Fruit fly (Drosophila melanogaster) whole organism, wandering third instar larva: ENCODE measurements around the gene CG31174.

Experiments
- Abd-B ChIP-seq: fragments of >200 bp; optimal IDR thresholded peaks from 2 replicates; lab custom pipeline; 2017; ENCODE audit warnings: missing biosample characterization, missing genetic modification characterization
- CG32264 ChIP-seq: fragments of 200-800 bp; sonication (Bioruptor generic); optimal IDR thresholded peaks from 2 replicates; lab custom pipeline; 2016; ENCODE audit warnings: missing biosample characterization, missing genetic modification characterization
- CG9705 ChIP-seq: fragments of 200-800 bp; sonication (Bioruptor generic); optimal IDR thresholded peaks from 2 replicates; lab custom pipeline; 2018; ENCODE audit warnings: missing biosample characterization, mild to moderate bottlenecking, missing genetic modification characterization
- CrebA ChIP-seq: fragments of 200-800 bp; sonication (Bioruptor generic); optimal IDR thresholded peaks from 2 replicates; lab custom pipeline; 2016; ENCODE audit warnings: missing biosample characterization, mild to moderate bottlenecking, missing genetic modification characterization, borderline replicate concordance
- Dfd ChIP-seq: fragments of >200 bp; optimal IDR thresholded peaks from 2 replicates; lab custom pipeline; 2017; ENCODE audit warnings: missing biosample characterization, missing genetic modification characterization
- Dif ChIP-seq: fragments of 200-275, 200-300 bp; sonication (Bioruptor generic); optimal IDR thresholded peaks from 2 replicates; lab custom pipeline; 2018; ENCODE audit warnings: missing biosample characterization, missing genetic modification characterization; ENCODE audit not compliant: partially characterized antibody
- GATAd ChIP-seq: sonication (Bioruptor generic); optimal IDR thresholded peaks from 2 replicates; lab custom pipeline; 2016; ENCODE audit warnings: missing biosample characterization, missing genetic modification characterization
- HLH106 ChIP-seq: fragments of 200-800 bp; optimal IDR thresholded peaks from 3 replicates; lab custom pipeline; 2019; ENCODE audit warnings: missing biosample characterization, mild to moderate bottlenecking, missing genetic modification characterization, moderate library complexity
- Hnf4 ChIP-seq: fragments of 200-800 bp; sonication (Bioruptor generic); optimal IDR thresholded peaks from 2 replicates; lab custom pipeline; 2016; ENCODE audit warnings: missing biosample characterization, mild to moderate bottlenecking, missing genetic modification characterization
- Hr78 ChIP-seq: fragments of >200 bp; optimal IDR thresholded peaks from 2 replicates; lab custom pipeline; 2017; ENCODE audit warnings: missing biosample characterization, missing genetic modification characterization
- Hr83 ChIP-seq: fragments of 200-300 bp; sonication (Bioruptor generic); optimal IDR thresholded peaks from 2 replicates; lab custom pipeline; 2016; ENCODE audit warnings: missing biosample characterization, mild to moderate bottlenecking, missing genetic modification characterization, moderate library complexity; ENCODE audit not compliant: poor library complexity, severe bottlenecking
- Jra ChIP-seq: sonication (Bioruptor generic); optimal IDR thresholded peaks from 2 replicates; lab custom pipeline; 2016; ENCODE audit warnings: missing biosample characterization, missing genetic modification characterization
- Mio ChIP-seq: sonication (Bioruptor generic); optimal IDR thresholded peaks from 2 replicates; lab custom pipeline; 2016; ENCODE audit warnings: missing biosample characterization, missing genetic modification characterization
- Myc ChIP-seq: fragments of >200 bp; optimal IDR thresholded peaks from 2 replicates; lab custom pipeline; 2017
- N ChIP-seq: fragments of >200 bp; optimal IDR thresholded peaks from 2 replicates; lab custom pipeline; 2018; ENCODE audit warnings: missing biosample characterization, missing external identifiers, missing genetic modification characterization
- OdsH ChIP-seq: fragments of 200-800 bp; sonication (Bioruptor generic); optimal IDR thresholded peaks from 2 replicates; lab custom pipeline; 2016; ENCODE audit warnings: missing biosample characterization, mild to moderate bottlenecking, missing genetic modification characterization
- Rel ChIP-seq, 2 experiments: fragments of 200-800 bp; sonication (Bioruptor generic) in 1 of 2; optimal IDR thresholded peaks; 2 replicates in 1 of 2; 3 replicates in 1 of 2; lab custom pipeline; 2016 to 2019; ENCODE audit warnings: mild to moderate bottlenecking in 2 of 2, missing biosample characterization in 2 of 2, missing genetic modification characterization in 2 of 2, moderate library complexity in 1 of 2
- Sp1 ChIP-seq: fragments of 200-800 bp; sonication (Bioruptor generic); optimal IDR thresholded peaks from 3 replicates; lab custom pipeline; 2019; ENCODE audit warnings: missing biosample characterization, mild to moderate bottlenecking, missing genetic modification characterization, moderate library complexity
- Vsx2 ChIP-seq: fragments of 200-300, 225-300 bp; sonication (Bioruptor generic); optimal IDR thresholded peaks from 2 replicates; lab custom pipeline; 2018; ENCODE audit warnings: missing biosample characterization, missing genetic modification characterization; ENCODE audit not compliant: partially characterized antibody
- br ChIP-seq: fragments of 200-800 bp; sonication (Bioruptor generic); optimal IDR thresholded peaks from 2 replicates; lab custom pipeline; 2016; ENCODE audit warnings: missing biosample characterization, missing genetic modification characterization
- brk ChIP-seq: fragments of 200-800 bp; sonication (Bioruptor generic); optimal IDR thresholded peaks from 2 replicates; lab custom pipeline; 2016; ENCODE audit warnings: missing biosample characterization, mild to moderate bottlenecking, missing genetic modification characterization
- dl ChIP-seq, 2 experiments: fragments of 175-275, 200-275 bp in 1 of 2; fragments of 200-275 bp in 1 of 2; sonication (Bioruptor generic); optimal IDR thresholded peaks; lab custom pipeline; 2018; ENCODE audit warnings: mild to moderate bottlenecking in 2 of 2, missing biosample characterization in 2 of 2, missing genetic modification characterization in 2 of 2, moderate library complexity in 2 of 2; ENCODE audit not compliant: partially characterized antibody in 2 of 2, insufficient read depth in 1 of 2
- dmrt93B ChIP-seq: fragments of 200-800 bp; sonication (Bioruptor generic); optimal IDR thresholded peaks from 2 replicates; lab custom pipeline; 2018; ENCODE audit warnings: missing biosample characterization, mild to moderate bottlenecking, missing genetic modification characterization
- dsf ChIP-seq: sonication (Bioruptor generic); optimal IDR thresholded peaks from 2 replicates; lab custom pipeline; 2016; ENCODE audit warnings: missing biosample characterization, missing genetic modification characterization, borderline replicate concordance
- ey ChIP-seq: fragments of 200-800 bp; sonication (Bioruptor generic); optimal IDR thresholded peaks from 2 replicates; lab custom pipeline; 2016; ENCODE audit warnings: missing biosample characterization, missing genetic modification characterization
- foxo ChIP-seq, 2 experiments: fragments of 200-800 bp; sonication (Bioruptor generic); optimal IDR thresholded peaks; 2 replicates in 1 of 2; 3 replicates in 1 of 2; lab custom pipeline; 2016 to 2017; ENCODE audit warnings: missing biosample characterization in 2 of 2, missing genetic modification characterization in 2 of 2
- fru ChIP-seq: fragments of 200-800 bp; sonication (Bioruptor generic); optimal IDR thresholded peaks from 3 replicates; lab custom pipeline; 2016; ENCODE audit warnings: missing biosample characterization, mild to moderate bottlenecking, missing genetic modification characterization
- h ChIP-seq: fragments of 200-800 bp; sonication (Bioruptor generic); optimal IDR thresholded peaks from 3 replicates; lab custom pipeline; 2016; ENCODE audit warnings: missing biosample characterization, mild to moderate bottlenecking, missing genetic modification characterization
- jim ChIP-seq: fragments of 175-275, 200-325 bp; sonication (Bioruptor generic); optimal IDR thresholded peaks from 2 replicates; lab custom pipeline; 2016; ENCODE audit warnings: missing biosample characterization, mild to moderate bottlenecking, missing genetic modification characterization
- lola ChIP-seq: fragments of >200 bp; optimal IDR thresholded peaks from 2 replicates; lab custom pipeline; 2017; ENCODE audit warnings: missing biosample characterization, missing genetic modification characterization
- pan ChIP-seq: fragments of >200 bp; optimal IDR thresholded peaks from 2 replicates; lab custom pipeline; 2017
- psq ChIP-seq: fragments of 200-800 bp; sonication (Bioruptor generic); optimal IDR thresholded peaks from 3 replicates; lab custom pipeline; 2017; ENCODE audit warnings: missing biosample characterization, mild to moderate bottlenecking, missing genetic modification characterization, moderate library complexity
- rgr ChIP-seq: fragments of 200-800 bp; sonication (Bioruptor generic); optimal IDR thresholded peaks from 3 replicates; lab custom pipeline; 2016; ENCODE audit warnings: missing biosample characterization, mild to moderate bottlenecking, missing genetic modification characterization
- sage ChIP-seq: fragments of 200-800 bp; sonication (Bioruptor generic); optimal IDR thresholded peaks from 2 replicates; lab custom pipeline; 2016; ENCODE audit warnings: missing biosample characterization, mild to moderate bottlenecking, missing genetic modification characterization
- sv ChIP-seq: fragments of 200-800 bp; sonication (Bioruptor generic); optimal IDR thresholded peaks from 3 replicates; lab custom pipeline; 2016; ENCODE audit warnings: missing biosample characterization, missing genetic modification characterization
- tai ChIP-seq: sonication (Bioruptor generic); optimal IDR thresholded peaks from 2 replicates; lab custom pipeline; 2016; ENCODE audit warnings: missing biosample characterization, missing genetic modification characterization
- usp ChIP-seq: fragments of >200 bp; optimal IDR thresholded peaks from 2 replicates; lab custom pipeline; 2017; ENCODE audit warnings: missing biosample characterization, missing genetic modification characterization
- woc ChIP-seq: sonication (Bioruptor generic); optimal IDR thresholded peaks from 2 replicates; lab custom pipeline; 2016; ENCODE audit warnings: missing biosample characterization, mild to moderate bottlenecking, missing genetic modification characterization

The CG31174 gene

dm6 chr3R:21858290-21858875 lies 10.9 kb downstream of the CG31174 start:
- no peak for TF ChIP-seq brk (GFP tag; lab: Kevin White, UChicago)
- no peak for TF ChIP-seq N (GFP tag; lab: Kevin White, UChicago)
- no peak for TF ChIP-seq Vsx2 (GFP tag; lab: Kevin White, UChicago)

DNA sequence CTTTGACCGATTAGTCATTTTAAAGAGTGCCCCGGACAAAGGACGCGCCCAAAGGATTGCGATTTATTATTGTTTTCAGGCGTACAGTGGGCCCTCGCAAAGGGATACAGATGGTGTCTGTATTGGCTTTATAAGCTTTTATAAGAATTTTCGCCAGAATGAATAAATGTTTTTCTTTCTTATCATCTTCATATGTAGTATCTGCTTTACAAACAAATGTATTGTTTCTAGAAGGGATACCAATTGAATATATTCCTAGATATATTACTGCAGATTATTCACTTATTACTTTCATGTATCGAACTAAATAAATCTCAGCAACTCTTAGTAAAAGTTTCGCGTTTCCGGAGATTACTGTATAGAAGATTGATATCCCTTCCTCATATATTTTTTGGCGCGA lies 11.8 kb downstream of the CG31174 start:
- TF ChIP-seq dmrt93B, result no peak
- TF ChIP-seq Hr78 (GFP tag; lab: Kevin White, UChicago), result no peak
- TF ChIP-seq Sp1, result peak; percentile 11
- peak; percentile 6 for TF ChIP-seq ey (GFP tag; lab: Kevin White, UChicago)
- TF ChIP-seq woc, result peak; percentile 17
- peak; percentile 36 for TF ChIP-seq fru (GFP tag; lab: Kevin White, UChicago)
- TF ChIP-seq foxo (GFP tag; optimal IDR thresholded peaks at IDR 0.05; lab: Kevin White, UChicago), result peak in 1 of 2 experiments; percentile 26
- TF ChIP-seq CG9705 (GFP tag; lab: Kevin White, UChicago), result no peak
- TF ChIP-seq N (GFP tag; lab: Kevin White, UChicago), result no peak
- no peak for TF ChIP-seq Jra (GFP tag; lab: Kevin White, UChicago)
- peak; percentile 13 for TF ChIP-seq h (GFP tag; lab: Kevin White, UChicago)
- peak; percentile 28 for TF ChIP-seq HLH106 (tag; lab: Kevin White, UChicago)
- TF ChIP-seq brk (GFP tag; lab: Kevin White, UChicago), result no peak
- TF ChIP-seq psq (GFP tag; lab: Kevin White, UChicago), result peak; percentile 7
- TF ChIP-seq OdsH (GFP tag; lab: Kevin White, UChicago), result peak; percentile 6
- no peak for TF ChIP-seq br (GFP tag; lab: Kevin White, UChicago)

DNA sequence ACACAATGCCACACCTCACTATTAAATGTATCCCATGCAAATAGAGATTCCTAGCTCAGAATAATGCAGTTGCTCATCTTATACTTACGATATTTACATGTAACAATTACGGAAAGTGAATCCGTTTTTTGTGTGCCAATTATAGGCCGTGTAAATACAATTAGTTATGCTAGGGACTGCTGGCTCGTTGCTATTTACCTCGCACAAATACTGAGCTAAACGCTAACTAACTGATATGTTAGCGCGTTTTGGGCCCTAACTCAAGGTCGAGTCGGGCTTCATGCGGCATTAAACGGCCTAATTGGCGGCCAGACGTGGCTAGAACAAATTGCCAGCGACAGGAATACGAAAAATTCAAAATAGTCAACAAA lies 12.5 kb downstream of the CG31174 start:
- TF ChIP-seq Hr83 (no peak), sv (GFP tag; lab: Kevin White, UChicago) (no peak), GATAd (GFP tag; lab: Kevin White, UChicago) (no peak), psq (GFP tag; lab: Kevin White, UChicago) (no peak)
- TF ChIP-seq, all 38 proteins: peak for 0

DNA sequence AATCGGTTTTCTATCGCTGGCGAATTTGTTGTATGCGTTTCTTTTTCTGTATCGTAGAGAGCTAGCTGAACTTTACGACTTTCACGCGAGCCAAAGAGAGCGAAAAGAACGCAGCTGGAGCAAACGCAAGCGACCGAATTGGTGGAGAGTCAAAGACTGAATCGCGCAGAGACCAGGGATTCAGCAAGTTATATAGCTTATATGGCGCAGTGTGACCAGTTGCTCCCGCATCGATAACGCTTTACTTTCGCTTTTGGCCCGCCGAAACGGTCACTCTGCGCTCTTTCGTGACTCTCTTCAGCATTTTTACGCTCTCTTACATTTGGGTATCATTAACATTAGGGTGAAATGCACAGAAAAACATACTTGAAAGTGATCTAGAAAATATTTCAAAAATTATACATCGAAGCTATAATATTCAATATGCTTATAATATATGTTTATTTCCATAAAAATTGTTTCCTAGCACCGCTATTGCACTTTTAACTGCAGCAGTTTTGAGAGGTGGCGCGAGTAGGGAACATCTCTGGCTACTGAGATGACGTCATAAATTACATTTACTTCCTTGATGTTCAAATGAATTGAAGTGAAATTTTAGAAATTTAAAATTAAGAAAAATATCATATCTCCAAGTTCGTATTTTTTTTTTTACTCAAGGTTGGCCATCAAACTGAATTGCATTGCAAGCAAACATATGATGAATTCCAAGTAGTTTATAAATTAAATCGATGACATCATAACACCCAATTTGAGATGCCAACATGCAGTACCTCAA lies 13.0 kb downstream of the CG31174 start, which contains the start of gene glec:
glec (minus strand) TSS at position 169 of the 775 bp plus-strand sequence.
- TF ChIP-seq fru (GFP tag; lab: Kevin White, UChicago), result peak; percentile 30
- peak; percentile 54 for TF ChIP-seq brk (GFP tag; lab: Kevin White, UChicago)
- TF ChIP-seq Sp1, result peak; percentile 50
- TF ChIP-seq CG9705 (GFP tag; lab: Kevin White, UChicago), result peak; percentile 17
- TF ChIP-seq GATAd (GFP tag; lab: Kevin White, UChicago), result no peak
- TF ChIP-seq Myc, result no peak
- peak; percentile 92 for TF ChIP-seq Hr83
- TF ChIP-seq Abd-B (GFP tag; lab: Kevin White, UChicago), result no peak
- TF ChIP-seq Dif (GFP tag; lab: Kevin White, UChicago), result peak; percentile 28
- peak; percentile 61 for TF ChIP-seq sv (GFP tag; lab: Kevin White, UChicago)
- peak; percentile 74 for TF ChIP-seq woc
- TF ChIP-seq foxo (GFP tag; optimal IDR thresholded peaks at IDR 0.05; lab: Kevin White, UChicago), result peak; percentile 34 to 48
- peak; percentile 55 for TF ChIP-seq OdsH (GFP tag; lab: Kevin White, UChicago)
- peak; percentile 56 for TF ChIP-seq sage (GFP tag; lab: Kevin White, UChicago)
- no peak for TF ChIP-seq N (GFP tag; lab: Kevin White, UChicago)
- peak; percentile 64 for TF ChIP-seq CrebA
- TF ChIP-seq Mio (GFP tag; lab: Kevin White, UChicago), result peak; percentile 28
- no peak for TF ChIP-seq usp (GFP tag; lab: Kevin White, UChicago)
- no peak for TF ChIP-seq lola (GFP tag; lab: Kevin White, UChicago)
- peak; percentile 82 for TF ChIP-seq jim (GFP tag; lab: Kevin White, UChicago)
- no peak for TF ChIP-seq dmrt93B
- peak; percentile 26 for TF ChIP-seq tai (GFP tag; lab: Kevin White, UChicago)
- peak; percentile 62 for TF ChIP-seq psq (GFP tag; lab: Kevin White, UChicago)
- no peak for TF ChIP-seq dsf
- no peak for TF ChIP-seq Vsx2 (GFP tag; lab: Kevin White, UChicago)
- peak; percentile 44 for TF ChIP-seq rgr (GFP tag; lab: Kevin White, UChicago)
- TF ChIP-seq HLH106 (tag; lab: Kevin White, UChicago), result no peak
- peak; percentile 71 for TF ChIP-seq Hnf4
- peak; percentile 29 for TF ChIP-seq br (GFP tag; lab: Kevin White, UChicago)
- TF ChIP-seq Dfd (GFP tag; lab: Kevin White, UChicago), result no peak
- peak; percentile 43 for TF ChIP-seq Jra (GFP tag; lab: Kevin White, UChicago)
- TF ChIP-seq CG32264 (GFP tag; lab: Kevin White, UChicago), result peak; percentile 11
- TF ChIP-seq ey (GFP tag; lab: Kevin White, UChicago), result peak; percentile 50
- no peak for TF ChIP-seq dl (GFP tag; optimal IDR thresholded peaks at IDR 0.05; lab: Kevin White, UChicago; ENCODE audit: insufficient read depth in 1 of 2, partially characterized antibody in 2 of 2)
- TF ChIP-seq pan (lab: Kevin White, UChicago), result no peak
- TF ChIP-seq Rel (GFP tag; optimal IDR thresholded peaks at IDR 0.05; lab: Kevin White, UChicago), result peak; percentile 35
- TF ChIP-seq Rel (tag; optimal IDR thresholded peaks at IDR 0.05; lab: Kevin White, UChicago), result peak; percentile 70
- TF ChIP-seq Hr78 (GFP tag; lab: Kevin White, UChicago), result no peak
